Worm (Caenorhabditis elegans): Measurements from ENCODE around the gene sec-22.

- no peak for TF ChIP-seq T20F7.1 (GFP tag; optimal IDR thresholded peaks at IDR 0.05)
- no peak for TF ChIP-seq unc-62 (GFP tag; optimal IDR thresholded peaks at IDR 0.05 in 1 of 2)
- no peak for TF ChIP-seq unc-62 (tag; optimal IDR thresholded peaks at IDR 0.05)
- no peak for TF ChIP-seq zag-1 (tag; optimal IDR thresholded peaks at IDR 0.05)
- no peak for TF ChIP-seq unc-130 (GFP tag; optimal IDR thresholded peaks at IDR 0.05)
- TF ChIP-seq skn-1 (tag; optimal IDR thresholded peaks at IDR 0.05) = no peak
- TF ChIP-seq nhr-48 (tag; optimal IDR thresholded peaks at IDR 0.05) = no peak
- peak in 1 of 2 experiments; percentile 91 for TF ChIP-seq daf-16 (GFP tag; optimal IDR thresholded peaks at IDR 0.05)
- TF ChIP-seq daf-16 (tag; optimal IDR thresholded peaks at IDR 0.05) = no peak
- TF ChIP-seq F44E2.7 (GFP tag; IDR thresholded peaks at IDR 0.05) = no peak
- TF ChIP-seq nhr-11 (tag; optimal IDR thresholded peaks at IDR 0.05) = no peak
- no peak for TF ChIP-seq nhr-237 (tag; optimal IDR thresholded peaks at IDR 0.05)
- TF ChIP-seq daf-8 (GFP tag; IDR thresholded peaks at IDR 0.05) = no peak
- no peak for TF ChIP-seq jun-1 (tag; optimal IDR thresholded peaks at IDR 0.05)
- no peak for TF ChIP-seq saeg-2 (GFP tag; IDR thresholded peaks at IDR 0.05)
- TF ChIP-seq hlh-30 (tag; optimal IDR thresholded peaks at IDR 0.05; ENCODE audit: insufficient read depth) = no peak
Measured at ce11 chrX:1053929-1054328, 18.6 kb downstream of the sec-22 start, which contains the start of gene ncs-3.

All from whole organism, L4 larva.